Worm (Caenorhabditis elegans) whole organism, L4/young adult: Measurements from ENCODE around the gene rpl-15.

Source experiments
- W03F9.2 ChIP-seq: fragments of 150-350 bp; optimal IDR thresholded peaks from 2 replicates; lab custom pipeline; 2014; ENCODE audit warnings: missing biosample characterization, missing genetic modification characterization
- him-1 ChIP-seq: sonication (generic microtip); optimal IDR thresholded peaks from 2 replicates; lab custom pipeline; 2016; ENCODE audit warnings: missing genotype, missing genetic modification reagents, missing genetic modification characterization, missing compliant biosample characterization

- no peak for TF ChIP-seq him-1
- TF ChIP-seq W03F9.2 (tag; lab: Kevin White, UChicago), result no peak
These were observed 1.1 kb downstream of the rpl-15 start, which contains the start of gene K11H12.1 for ce11 chrIV:653138-653848.
